Fruit fly (Drosophila melanogaster) whole organism, embryonic: ENCODE results near the gene Tango1.
A peak's percentile ranks its signal among the peaks of the same experiment; 100 is the strongest.

Experiments
- Abd-B ChIP-seq: fragments of 200-800 bp; sonication (Bioruptor generic); optimal IDR thresholded peaks from 2 replicates; lab custom pipeline; 2018; ENCODE audit warnings: missing biosample characterization, mild to moderate bottlenecking, missing genetic modification characterization, moderate library complexity
- Ada2b ChIP-seq: fragments of 200-800 bp; sonication (Bioruptor generic); IDR thresholded peaks from 2 replicates; pipeline ENCODE4 v1.3.6; 2022; ENCODE audit warnings: missing biosample characterization, missing genetic modification characterization
- Adf1 ChIP-seq: fragments of 200-800 bp; sonication (Bioruptor generic); IDR thresholded peaks from 2 replicates; pipeline ENCODE4 v1.3.6; 2022; ENCODE audit warnings: missing biosample characterization, missing genetic modification characterization
- Asciz ChIP-seq: fragments of 200-800 bp; sonication (Bioruptor generic); optimal IDR thresholded peaks from 2 replicates; lab custom pipeline; 2017; ENCODE audit warnings: missing biosample characterization, mild to moderate bottlenecking, missing genetic modification characterization, missing genetic modification reagents
- Atf6 ChIP-seq: fragments of 200-800 bp; sonication (Bioruptor generic); IDR thresholded peaks from 2 replicates; pipeline ENCODE4 v1.3.6; 2022; ENCODE audit warnings: missing biosample characterization, missing genetic modification characterization
- Bgb ChIP-seq: fragments of 200-800 bp; sonication (Bioruptor generic); IDR thresholded peaks from 2 replicates; pipeline ENCODE4 v1.3.6; 2022; ENCODE audit warnings: missing biosample characterization, missing genetic modification characterization; ENCODE audit not compliant: partially characterized antibody
- CG1024 ChIP-seq: fragments of 200-800 bp; sonication (Bioruptor generic); IDR thresholded peaks from 2 replicates; pipeline ENCODE4 v1.3.6; 2022; ENCODE audit warnings: missing biosample characterization, missing genetic modification characterization
- CG10979 ChIP-seq: fragments of 200-800 bp; sonication (Bioruptor generic); optimal IDR thresholded peaks from 2 replicates; lab custom pipeline; 2018; ENCODE audit warnings: missing biosample characterization, mild to moderate bottlenecking, missing genetic modification characterization, moderate library complexity
- CG12219 ChIP-seq: fragments of 200-800 bp; sonication (Bioruptor generic); optimal IDR thresholded peaks from 3 replicates; lab custom pipeline; 2018; ENCODE audit warnings: missing biosample characterization, mild to moderate bottlenecking, missing genetic modification characterization
- CG13624 ChIP-seq: fragments of 200-800 bp; sonication (Bioruptor generic); optimal IDR thresholded peaks from 2 replicates; lab custom pipeline; 2016; ENCODE audit warnings: missing biosample characterization, missing genetic modification characterization
- CG15601 ChIP-seq: fragments of 200-800 bp; sonication (Bioruptor generic); optimal IDR thresholded peaks from 3 replicates; lab custom pipeline; 2019; ENCODE audit warnings: missing biosample characterization, mild to moderate bottlenecking, missing genetic modification characterization, moderate library complexity
- CG17186 ChIP-seq: fragments of 200-800 bp; sonication (Bioruptor generic); optimal IDR thresholded peaks from 3 replicates; lab custom pipeline; 2017; ENCODE audit warnings: missing biosample characterization, missing genetic modification reagents, missing genetic modification characterization
- CG17328 ChIP-seq: fragments of 200-800 bp; sonication (Bioruptor generic); IDR thresholded peaks from 2 replicates; pipeline ENCODE4 v1.3.6; 2022; ENCODE audit warnings: missing biosample characterization, missing genetic modification characterization
- CG17829 ChIP-seq: fragments of 200-800 bp; optimal IDR thresholded peaks from 2 replicates; lab custom pipeline; 2019; ENCODE audit warnings: missing biosample characterization, mild to moderate bottlenecking, missing genetic modification characterization, moderate library complexity
- CG18476 ChIP-seq: fragments of 200-800 bp; sonication (Bioruptor generic); optimal IDR thresholded peaks from 2 replicates; lab custom pipeline; 2016; ENCODE audit warnings: missing biosample characterization, mild to moderate bottlenecking, missing genetic modification characterization
- CG2120 ChIP-seq: fragments of 200-800 bp; sonication (Bioruptor generic); optimal IDR thresholded peaks from 3 replicates; lab custom pipeline; 2016; ENCODE audit warnings: missing biosample characterization, missing genetic modification characterization
- CG2712 ChIP-seq: fragments of 200-800 bp; optimal IDR thresholded peaks from 3 replicates; lab custom pipeline; 2019; ENCODE audit warnings: missing biosample characterization, mild to moderate bottlenecking, missing genetic modification characterization, moderate library complexity
- CG3065 ChIP-seq: fragments of 200-800 bp; sonication (Bioruptor generic); optimal IDR thresholded peaks from 2 replicates; lab custom pipeline; 2016; ENCODE audit warnings: missing biosample characterization, missing genetic modification characterization
- CG32532 ChIP-seq: fragments of 200-800 bp; sonication (Bioruptor generic); IDR thresholded peaks from 2 replicates; pipeline ENCODE4 v1.3.6; 2022; ENCODE audit warnings: missing biosample characterization, missing genetic modification characterization
- CG3281 ChIP-seq: fragments of 200-800 bp; sonication (Bioruptor generic); optimal IDR thresholded peaks from 3 replicates; lab custom pipeline; 2017; ENCODE audit warnings: missing biosample characterization, mild to moderate bottlenecking, missing genetic modification characterization
- CG3726 ChIP-seq: fragments of 200-800 bp; sonication (Bioruptor generic); IDR thresholded peaks from 3 replicates; pipeline ENCODE4, ENCODE4 v1.3.6; 2022; ENCODE audit warnings: missing biosample characterization, missing genetic modification characterization
- CG4360 ChIP-seq: fragments of 200-800 bp; sonication (Bioruptor generic); IDR thresholded peaks from 2 replicates; pipeline ENCODE4 v1.3.6; 2022; ENCODE audit warnings: missing biosample characterization, missing genetic modification characterization
- CG4424 ChIP-seq: fragments of 200-800 bp; sonication (Bioruptor generic); optimal IDR thresholded peaks from 3 replicates; lab custom pipeline; 2016; ENCODE audit warnings: missing biosample characterization, missing genetic modification characterization
- CG7556 ChIP-seq: fragments of 200-800 bp; sonication (Bioruptor generic); optimal IDR thresholded peaks from 2 replicates; lab custom pipeline; 2017; ENCODE audit warnings: missing biosample characterization, mild to moderate bottlenecking, missing genetic modification characterization
- CG9797 ChIP-seq: fragments of 200-800 bp; sonication (Bioruptor generic); optimal IDR thresholded peaks from 3 replicates; lab custom pipeline; 2018; ENCODE audit warnings: missing biosample characterization, mild to moderate bottlenecking, missing genetic modification characterization
- CoRest ChIP-seq: fragments of 200-800 bp; sonication (Bioruptor generic); optimal IDR thresholded peaks from 3 replicates; lab custom pipeline; 2018; ENCODE audit warnings: missing biosample characterization, mild to moderate bottlenecking, missing genetic modification characterization, moderate library complexity
- Dad ChIP-seq: fragments of 200-800 bp; sonication (Bioruptor generic); optimal IDR thresholded peaks from 3 replicates; lab custom pipeline; 2016; ENCODE audit warnings: missing biosample characterization, missing genetic modification characterization
- E2f2 ChIP-seq: fragments of 200-800 bp; sonication (Bioruptor generic); IDR thresholded peaks from 2 replicates; pipeline ENCODE4 v1.3.6; 2022; ENCODE audit warnings: missing biosample characterization, missing genetic modification characterization
- Gsc ChIP-seq: fragments of 200-800 bp; sonication (Bioruptor generic); IDR thresholded peaks from 2 replicates; pipeline ENCODE4 v1.3.6; 2022; ENCODE audit warnings: missing biosample characterization, missing genetic modification characterization
- HLH54F ChIP-seq: fragments of 200-800 bp; sonication (Bioruptor generic); optimal IDR thresholded peaks from 3 replicates; lab custom pipeline; 2016; ENCODE audit warnings: missing biosample characterization, missing genetic modification characterization
- NFAT ChIP-seq: fragments of 200-800 bp; sonication (Bioruptor generic); IDR thresholded peaks from 2 replicates; pipeline ENCODE4 v1.3.6; 2022; ENCODE audit warnings: missing biosample characterization, missing genetic modification characterization
- Nf-YC ChIP-seq: fragments of 200-800 bp; optimal IDR thresholded peaks from 3 replicates; lab custom pipeline; 2019; ENCODE audit warnings: missing biosample characterization, mild to moderate bottlenecking, missing genetic modification characterization, moderate library complexity
- NfI ChIP-seq: fragments of 200-800 bp; sonication (Bioruptor generic); optimal IDR thresholded peaks from 3 replicates; lab custom pipeline; 2018; ENCODE audit warnings: missing biosample characterization, mild to moderate bottlenecking, missing genetic modification characterization, moderate library complexity
- Sox102F ChIP-seq: fragments of 200-800 bp; sonication (Bioruptor generic); optimal IDR thresholded peaks from 2 replicates; lab custom pipeline; 2018; ENCODE audit warnings: missing biosample characterization, mild to moderate bottlenecking, missing genetic modification characterization, moderate library complexity
- Vsx1 ChIP-seq: fragments of 200-800 bp; sonication (Bioruptor generic); optimal IDR thresholded peaks from 2 replicates; lab custom pipeline; 2017; ENCODE audit warnings: missing biosample characterization, mild to moderate bottlenecking, missing genetic modification characterization, missing genetic modification reagents
- bowl ChIP-seq: fragments of 200-800 bp; sonication (Bioruptor generic); IDR thresholded peaks from 2 replicates; pipeline ENCODE4 v1.3.6; 2022; ENCODE audit warnings: missing biosample characterization, missing genetic modification characterization
- cad ChIP-seq: fragments of >200 bp; optimal IDR thresholded peaks from 2 replicates; lab custom pipeline; 2017; ENCODE audit warnings: missing biosample characterization, missing genetic modification characterization
- cato ChIP-seq: fragments of 200-800 bp; sonication (Bioruptor generic); optimal IDR thresholded peaks from 2 replicates; lab custom pipeline; 2016; ENCODE audit warnings: missing biosample characterization, missing genetic modification characterization, borderline replicate concordance
- chinmo ChIP-seq: fragments of 200-800 bp; sonication (Bioruptor generic); IDR thresholded peaks from 4 replicates; pipeline ENCODE4 v1.3.6; 2022; ENCODE audit warnings: missing biosample characterization, missing genetic modification characterization; ENCODE audit not compliant: partially characterized antibody
- fd96Cb ChIP-seq: fragments of 200-800 bp; sonication (Bioruptor generic); optimal IDR thresholded peaks from 2 replicates; lab custom pipeline; 2018; ENCODE audit warnings: missing biosample characterization, mild to moderate bottlenecking, missing genetic modification characterization, moderate library complexity
- fru ChIP-seq: fragments of >200 bp; optimal IDR thresholded peaks from 2 replicates; lab custom pipeline; 2017
- fu2 ChIP-seq: fragments of 200-800 bp; sonication (Bioruptor generic); optimal IDR thresholded peaks from 2 replicates; lab custom pipeline; 2016; ENCODE audit warnings: missing biosample characterization, missing genetic modification characterization
- grau ChIP-seq: fragments of 200-800 bp; optimal IDR thresholded peaks from 3 replicates; lab custom pipeline; 2019; ENCODE audit warnings: missing biosample characterization, mild to moderate bottlenecking, missing genetic modification characterization, moderate library complexity
- hkb ChIP-seq, 2 experiments: fragments of 200-800 bp in 1 of 2; fragments of >200 bp in 1 of 2; sonication (Bioruptor generic) in 1 of 2; IDR thresholded peaks in 1 of 2; optimal IDR thresholded peaks in 1 of 2; 2 replicates each; pipeline versions ENCODE4 v1.3.6 to Lab custom; 2017 to 2022; ENCODE audit warnings: missing biosample characterization in 1 of 2, missing genetic modification characterization in 1 of 2
- nmo ChIP-seq: fragments of 200-800 bp; sonication (Bioruptor generic); optimal IDR thresholded peaks from 2 replicates; lab custom pipeline; 2018; ENCODE audit warnings: missing biosample characterization, mild to moderate bottlenecking, missing genetic modification characterization, moderate library complexity
- pb ChIP-seq: fragments of 200-800 bp; sonication (Bioruptor generic); optimal IDR thresholded peaks from 3 replicates; lab custom pipeline; 2016; ENCODE audit warnings: missing biosample characterization, missing genetic modification characterization
- sisA ChIP-seq: fragments of 200-800 bp; sonication (Bioruptor generic); IDR thresholded peaks from 2 replicates; pipeline ENCODE4 v1.3.6; 2022; ENCODE audit warnings: missing biosample characterization, missing genetic modification characterization
- slou ChIP-seq: fragments of 200-800 bp; sonication (Bioruptor generic); optimal IDR thresholded peaks from 3 replicates; lab custom pipeline; 2016; ENCODE audit warnings: missing biosample characterization, missing genetic modification characterization
- sob ChIP-seq: fragments of 200-800 bp; sonication (Bioruptor generic); IDR thresholded peaks from 2 replicates; pipeline ENCODE4 v1.3.6; 2022; ENCODE audit warnings: missing biosample characterization, missing genetic modification characterization
- tio ChIP-seq: fragments of 200-800 bp; sonication (Bioruptor generic); optimal IDR thresholded peaks from 2 replicates; lab custom pipeline; 2017; ENCODE audit warnings: missing biosample characterization, missing genetic modification characterization, inconsistent platforms
- tll ChIP-seq, 2 experiments: fragments of 200-800 bp in 1 of 2; fragments of >200 bp in 1 of 2; sonication (Bioruptor generic) in 1 of 2; optimal IDR thresholded peaks; 2 replicates each; lab custom pipeline; 2017 to 2019; ENCODE audit warnings: missing biosample characterization in 2 of 2, missing genetic modification characterization in 2 of 2, mild to moderate bottlenecking in 1 of 2, moderate library complexity in 1 of 2

The Tango1 gene

dm6 chr2L:6698387-6698786 is 49.2 kb downstream of the Tango1 start (continued):
- no peak for TF ChIP-seq CG17186
- TF ChIP-seq nmo (GFP tag; lab: Kevin White, UChicago) = peak; percentile 39
- no peak; the same call in 1 of the 2 replicates for TF ChIP-seq CG32532 (GFP tag; lab: Robert Waterston, UW)
- peak; percentile 2 for TF ChIP-seq tio (GFP tag; lab: Kevin White, UChicago)
- peak; percentile 27 for TF ChIP-seq NfI (GFP tag; lab: Kevin White, UChicago)
- TF ChIP-seq cato (GFP tag; lab: Kevin White, UChicago) = no peak
- peak; percentile 21 for TF ChIP-seq CG7556 (GFP tag; lab: Kevin White, UChicago)
- no peak for TF ChIP-seq Adf1 (GFP tag; lab: Robert Waterston, UW)
- TF ChIP-seq CG1024 (GFP tag; lab: Robert Waterston, UW) = 0 out of 2 replicates have a peak, but pooled peaks have one; percentile 17
- TF ChIP-seq fru = no peak
- peak; percentile 29; the same call in 1 of the 2 replicates for TF ChIP-seq E2f2
- TF ChIP-seq pb = no peak
- TF ChIP-seq hkb (optimal IDR thresholded peaks at IDR 0.05; lab: Kevin White, UChicago) = no peak
- TF ChIP-seq hkb (GFP tag; IDR thresholded peaks at IDR 0.05; lab: Robert Waterston, UW) = peak; percentile 24; the same call in 1 of the 2 replicates
- TF ChIP-seq Bgb (GFP tag; lab: Robert Waterston, UW) = no peak
- peak; percentile 9 for TF ChIP-seq CoRest
- TF ChIP-seq CG12219 = peak; percentile 34
- TF ChIP-seq CG15601 (tag; lab: Kevin White, UChicago) = no peak
- no peak for TF ChIP-seq CG4360 (GFP tag; lab: Robert Waterston, UW)
- no peak for TF ChIP-seq CG3726 (GFP tag; lab: Robert Waterston, UW)
- TF ChIP-seq grau (tag; lab: Kevin White, UChicago) = peak; percentile 50
- peak; percentile 54 for TF ChIP-seq CG4424 (GFP tag; lab: Kevin White, UChicago)
- TF ChIP-seq CG2120 (GFP tag; lab: Kevin White, UChicago) = peak; percentile 47
- TF ChIP-seq CG17328 (GFP tag; lab: Robert Waterston, UW) = peak; percentile 75
- peak; percentile 29 for TF ChIP-seq fd96Cb
- no peak for TF ChIP-seq fu2
- no peak for TF ChIP-seq CG3281
- no peak for TF ChIP-seq Atf6 (GFP tag; lab: Robert Waterston, UW)
- peak; percentile 12 for TF ChIP-seq HLH54F (GFP tag; lab: Kevin White, UChicago)
- TF ChIP-seq Gsc = no peak
- peak; percentile 43; the same call in 1 of the 2 replicates for TF ChIP-seq Ada2b (GFP tag; lab: Robert Waterston, UW)
- no peak for TF ChIP-seq cad (GFP tag; lab: Kevin White, UChicago)
- no peak for TF ChIP-seq tll (GFP tag; optimal IDR thresholded peaks at IDR 0.05; lab: Kevin White, UChicago)
- TF ChIP-seq CG17829 (tag; lab: Kevin White, UChicago) = peak; percentile 46
- peak; percentile 13 for TF ChIP-seq Abd-B (GFP tag; lab: Kevin White, UChicago)
- TF ChIP-seq sisA (GFP tag; lab: Robert Waterston, UW) = peak; percentile 63
- TF ChIP-seq CG9797 (GFP tag; lab: Kevin White, UChicago) = no peak
- peak; percentile 60; the same call in 1 of the 2 replicates for TF ChIP-seq sob (GFP tag; lab: Robert Waterston, UW)
- TF ChIP-seq Vsx1 = no peak
- no peak for TF ChIP-seq NFAT (GFP tag; lab: Robert Waterston, UW)
- TF ChIP-seq slou (GFP tag; lab: Kevin White, UChicago) = no peak
- no peak for TF ChIP-seq Nf-YC
- no peak for TF ChIP-seq Dad (GFP tag; lab: Kevin White, UChicago)
- peak; percentile 4 for TF ChIP-seq CG18476 (GFP tag; lab: Kevin White, UChicago)
- TF ChIP-seq Asciz (GFP tag; lab: Kevin White, UChicago) = peak; percentile 30
- no peak for TF ChIP-seq CG13624 (GFP tag; lab: Kevin White, UChicago)
- no peak for TF ChIP-seq chinmo (GFP tag; lab: Robert Waterston, UW)
- TF ChIP-seq bowl = no peak
- TF ChIP-seq CG2712 (tag; lab: Kevin White, UChicago) = peak; percentile 61
- TF ChIP-seq CG3065 (GFP tag; lab: Kevin White, UChicago) = no peak
- peak; percentile 59 for TF ChIP-seq Sox102F
- peak; percentile 45 for TF ChIP-seq CG10979
